Worm (Caenorhabditis elegans): Measurements from ENCODE around the gene cls-2.

cls-2 gene

DNA sequence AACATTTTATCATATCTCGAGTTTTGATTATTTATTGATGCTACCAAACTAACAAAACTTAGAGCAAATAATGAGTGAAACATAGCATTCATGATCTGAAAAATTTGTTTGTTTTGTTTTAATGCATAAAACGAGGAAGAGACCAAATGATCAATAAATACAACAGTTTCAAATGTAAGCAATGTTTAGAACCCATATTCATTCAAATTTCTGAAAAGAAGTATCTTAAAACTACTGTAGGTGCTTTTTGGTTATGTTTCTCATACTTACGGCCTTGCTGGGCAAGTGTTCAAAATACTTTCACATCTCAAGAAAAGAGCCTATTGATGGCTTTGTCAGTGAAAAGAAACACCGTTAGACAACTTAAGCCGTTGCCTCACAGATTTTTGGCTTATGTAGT lies 22.9 kb downstream of the cls-2 start, which contains the start of gene F02A9.1:
Gene F02A9.1, minus strand, starts transcription at position 101 of the 400 bp plus-strand sequence.
- TF ChIP-seq W03F9.2 (tag; optimal IDR thresholded peaks at IDR 0.05) (no peak), dao-5 (tag; optimal IDR thresholded peaks at IDR 0.05) (no peak), him-1 (tag; optimal IDR thresholded peaks at IDR 0.05) (no peak)

DNA sequence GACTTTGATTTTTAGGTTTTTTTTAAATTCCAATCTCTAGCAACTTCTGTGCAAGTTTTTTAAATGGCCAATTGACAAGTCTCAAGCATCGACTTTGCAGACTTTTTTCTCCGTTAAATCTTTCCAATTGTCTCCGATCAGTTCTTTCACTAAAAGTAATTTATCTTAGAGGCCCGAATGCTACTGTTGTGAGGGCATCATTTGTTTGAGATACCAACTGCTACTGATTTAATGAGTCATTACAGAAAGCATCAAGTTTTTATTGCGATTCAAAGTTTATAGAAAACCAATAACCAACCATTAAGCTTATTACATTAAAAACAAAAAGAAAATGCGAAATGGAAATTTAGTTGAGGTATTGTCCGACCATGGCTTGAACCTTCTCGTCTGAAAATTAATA lies 25.3 kb downstream of the cls-2 start:
- TF ChIP-seq dao-5 (tag; optimal IDR thresholded peaks at IDR 0.05) (no peak), W03F9.2 (tag; optimal IDR thresholded peaks at IDR 0.05) (no peak), him-1 (tag; optimal IDR thresholded peaks at IDR 0.05) (no peak)

DNA sequence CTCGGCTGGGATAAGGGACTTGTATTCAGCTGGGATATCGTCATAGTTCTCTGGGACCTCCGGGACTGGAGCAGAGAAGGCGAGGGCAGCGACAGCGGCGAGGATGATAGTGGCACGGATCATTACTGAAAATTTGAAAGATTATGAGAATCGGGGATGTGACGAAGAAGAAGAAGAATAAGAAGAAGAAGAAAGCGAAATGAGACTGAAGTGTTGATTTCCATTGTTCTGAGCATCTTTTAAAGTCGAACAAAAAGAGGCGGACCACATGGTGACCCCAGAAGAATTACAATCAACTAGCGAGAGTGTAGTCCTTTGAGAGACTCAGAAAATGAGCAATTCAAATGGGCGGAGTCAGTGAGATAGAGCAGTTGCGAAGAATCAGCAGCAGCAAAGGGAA lies 26.2 kb downstream of the cls-2 start, which contains the start of gene far-1:
Gene far-1, minus strand, starts transcription at position 125 of the 400 bp plus-strand sequence.
- TF ChIP-seq him-1 (tag; optimal IDR thresholded peaks at IDR 0.05) = no peak
- no peak for TF ChIP-seq W03F9.2 (tag; optimal IDR thresholded peaks at IDR 0.05)
- no peak for TF ChIP-seq dao-5 (tag; optimal IDR thresholded peaks at IDR 0.05)

DNA sequence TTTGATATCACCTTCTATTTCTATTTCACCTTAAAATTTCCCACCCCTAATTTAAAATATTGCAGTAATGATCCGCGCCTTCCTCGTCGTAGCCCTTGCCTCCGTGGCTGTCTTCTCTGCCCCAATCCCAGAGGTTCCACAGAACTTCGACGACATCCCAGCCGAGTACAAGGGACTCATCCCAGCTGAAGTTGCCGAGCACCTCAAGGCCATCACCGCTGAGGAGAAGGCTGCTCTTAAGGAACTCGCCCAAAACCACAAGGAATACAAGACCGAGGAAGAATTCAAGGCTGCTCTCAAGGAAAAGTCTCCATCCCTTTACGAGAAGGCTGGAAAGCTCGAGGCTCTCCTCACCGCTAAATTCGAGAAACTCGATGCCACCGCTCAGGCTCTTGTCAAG lies 26.9 kb downstream of the cls-2 start, which contains the start of gene far-2:
Gene far-2, plus strand, starts transcription at position 66 of the 400 bp plus-strand sequence.
- TF ChIP-seq him-1 (tag; optimal IDR thresholded peaks at IDR 0.05) = no peak
- no peak for TF ChIP-seq dao-5 (tag; optimal IDR thresholded peaks at IDR 0.05)
- no peak for TF ChIP-seq W03F9.2 (tag; optimal IDR thresholded peaks at IDR 0.05)

DNA sequence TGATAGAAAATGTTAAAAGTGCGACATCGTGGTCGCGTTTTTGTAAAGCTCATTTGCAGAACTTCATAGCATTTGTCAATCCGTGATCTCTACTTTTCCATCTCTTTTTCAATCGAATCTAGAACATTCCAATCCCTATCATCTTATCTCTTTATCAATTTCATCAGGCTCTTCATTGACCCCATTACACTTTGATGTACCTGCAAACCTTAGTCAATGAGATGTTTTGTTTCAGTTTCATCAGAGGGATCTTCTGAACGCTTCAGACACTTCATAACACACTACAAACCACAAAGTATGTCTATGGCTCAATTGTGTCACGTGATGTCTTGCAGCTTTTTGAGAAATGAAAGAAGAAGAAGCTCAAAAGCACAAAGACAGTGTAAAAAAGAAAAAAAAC lies 28.3 kb downstream of the cls-2 start:
- TF ChIP-seq dao-5 (tag; optimal IDR thresholded peaks at IDR 0.05) = no peak

DNA sequence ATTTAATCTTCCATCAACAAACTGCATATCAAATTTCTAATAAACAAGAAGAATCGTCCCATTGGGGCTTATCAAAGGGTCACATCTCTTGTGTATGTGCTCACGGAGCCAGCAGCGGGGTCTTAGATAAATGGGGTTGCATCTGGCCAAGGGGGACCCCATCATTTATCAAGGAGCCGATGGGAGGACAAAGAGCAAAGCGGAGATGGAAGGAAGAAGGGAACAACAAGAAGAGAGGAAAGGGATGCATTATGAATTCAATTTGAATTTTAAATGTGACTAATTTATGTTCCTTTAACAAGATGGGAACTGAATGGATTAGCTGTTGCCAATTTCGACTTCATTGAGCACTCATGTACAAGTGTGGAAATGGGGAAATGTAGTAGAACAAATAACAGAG lies 29.5 kb downstream of the cls-2 start:
- TF ChIP-seq him-1 (tag; optimal IDR thresholded peaks at IDR 0.05) (peak; percentile 17), dao-5 (tag; optimal IDR thresholded peaks at IDR 0.05) (no peak)

DNA sequence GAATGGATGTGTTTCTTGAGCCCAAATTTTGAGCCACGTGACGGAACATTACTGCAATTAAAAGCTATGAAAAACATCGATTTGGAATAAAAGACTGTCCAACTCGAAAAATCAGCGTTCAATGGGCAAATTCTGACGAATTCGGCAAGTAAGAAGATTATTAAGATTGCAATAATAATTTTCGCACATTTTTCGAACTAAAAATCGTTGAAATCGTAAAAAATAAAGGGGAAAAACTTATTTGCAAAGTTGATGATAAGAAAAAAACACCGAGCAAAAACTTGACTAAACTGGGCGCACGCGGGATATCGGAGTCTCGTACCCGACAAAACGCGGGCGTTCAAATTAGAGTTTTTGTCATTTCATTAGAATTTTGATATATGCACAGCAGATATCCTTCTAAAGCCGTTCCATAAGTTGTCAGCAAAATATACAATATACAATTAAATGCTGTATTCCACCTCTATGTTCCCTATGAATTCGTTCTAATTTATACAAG lies 34.5 kb downstream of the cls-2 start, which contains the start of the genes mccc-2 and mrpl-44:
Gene mccc-2, minus strand, starts transcription at position 51 of the 499 bp plus-strand sequence.
Gene mrpl-44, minus strand, starts transcription at position 51 of the 499 bp plus-strand sequence.
- no peak for TF ChIP-seq him-1 (tag; optimal IDR thresholded peaks at IDR 0.05)
- no peak for TF ChIP-seq W03F9.2 (tag; optimal IDR thresholded peaks at IDR 0.05)
- TF ChIP-seq dao-5 (tag; optimal IDR thresholded peaks at IDR 0.05) = no peak

DNA sequence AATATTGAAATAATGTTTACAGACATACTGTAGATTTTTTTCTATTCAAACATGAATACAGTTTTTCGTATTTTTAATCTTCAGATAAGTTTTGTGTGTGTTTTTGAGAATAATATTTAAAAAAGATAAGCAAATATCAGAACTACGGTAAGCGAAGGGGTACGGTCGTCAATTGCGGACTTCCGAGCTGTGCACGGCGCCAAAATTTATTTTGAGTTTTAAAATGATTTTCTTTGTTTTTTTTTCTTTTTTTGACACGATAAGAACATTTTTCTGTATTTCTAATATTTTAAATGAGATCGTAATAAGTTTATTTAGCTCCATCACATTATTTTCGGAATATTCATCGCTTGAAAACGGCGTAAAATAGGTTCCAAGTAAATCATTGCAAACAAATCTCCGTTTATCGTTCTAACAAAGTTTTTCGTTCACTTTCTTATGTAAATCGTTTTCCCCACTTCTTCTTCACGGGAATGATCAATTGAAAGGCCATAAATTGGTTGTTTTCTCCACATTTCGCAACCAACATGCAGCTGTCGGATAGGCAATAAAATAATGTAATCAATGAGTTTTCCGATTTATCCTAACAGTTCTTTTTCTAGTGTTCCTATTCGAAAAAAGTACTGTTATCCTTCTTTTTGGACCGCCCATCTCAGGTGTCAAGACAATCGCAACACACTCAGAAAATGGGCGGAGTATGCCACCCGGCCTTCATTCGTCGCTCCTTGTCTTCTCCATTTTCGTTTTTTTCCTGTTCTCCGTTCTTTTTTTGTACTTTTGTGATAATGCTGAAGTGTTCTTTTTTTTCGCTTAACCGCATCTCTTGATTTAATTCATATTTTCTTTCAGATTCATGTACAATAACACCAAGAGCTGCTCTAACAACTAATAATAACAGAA lies 36.8 kb downstream of the cls-2 start, which contains the start of gene glp-1:
Gene glp-1, plus strand, starts transcription at position 850 of the 900 bp plus-strand sequence.
- TF ChIP-seq W03F9.2 (tag; optimal IDR thresholded peaks at IDR 0.05) (no peak), him-1 (tag; optimal IDR thresholded peaks at IDR 0.05) (no peak), dao-5 (tag; optimal IDR thresholded peaks at IDR 0.05) (no peak)

DNA sequence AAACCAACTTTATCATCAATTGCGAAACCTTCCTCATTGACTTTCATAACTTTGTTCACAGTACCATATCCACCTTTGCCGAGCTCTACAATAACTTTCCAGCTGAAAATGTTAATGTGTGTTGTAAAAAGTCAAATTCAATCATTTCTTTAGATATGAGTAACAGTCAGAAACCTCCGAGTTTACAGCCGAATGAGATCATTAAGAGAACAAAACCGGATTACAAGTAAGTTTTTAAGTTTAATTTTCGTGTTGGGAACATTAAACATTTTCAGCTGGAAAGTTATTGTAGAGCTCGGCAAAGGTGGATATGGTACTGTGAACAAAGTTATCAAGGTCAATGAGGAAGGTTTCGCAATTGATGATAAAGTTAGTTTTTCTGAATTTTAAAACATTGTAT lies 46.4 kb downstream of the cls-2 start, which contains the start of gene ZK507.1:
Gene ZK507.1, minus strand, starts transcription at position 101 of the 400 bp plus-strand sequence.
- TF ChIP-seq W03F9.2 (tag; optimal IDR thresholded peaks at IDR 0.05) = no peak
- no peak for TF ChIP-seq dao-5 (tag; optimal IDR thresholded peaks at IDR 0.05)
- TF ChIP-seq him-1 (tag; optimal IDR thresholded peaks at IDR 0.05) = no peak

DNA sequence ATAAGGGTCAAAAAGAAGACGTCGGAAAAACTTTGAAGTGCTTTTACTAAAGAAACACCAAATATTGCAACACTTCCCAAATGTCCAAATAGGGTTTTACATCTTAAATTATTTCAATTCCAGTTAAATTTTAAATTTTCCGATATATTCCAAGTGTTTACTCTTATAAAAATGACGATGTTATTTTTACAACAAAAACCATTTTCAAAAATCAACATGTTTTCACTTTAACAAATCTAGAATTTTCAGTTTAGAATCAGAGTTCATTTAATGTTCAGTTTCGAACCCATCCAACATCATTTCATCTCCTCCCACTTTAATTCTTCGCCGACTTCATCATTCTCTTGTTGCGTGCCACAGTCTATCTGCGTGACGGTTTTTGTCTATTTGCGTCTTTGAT lies 48.8 kb downstream of the cls-2 start, which contains the start of gene dos-1:
Gene dos-1, plus strand, starts transcription at position 301 of the 400 bp plus-strand sequence.
- TF ChIP-seq him-1 (tag; optimal IDR thresholded peaks at IDR 0.05) (no peak), dao-5 (tag; optimal IDR thresholded peaks at IDR 0.05) (no peak), W03F9.2 (tag; optimal IDR thresholded peaks at IDR 0.05) (no peak)

DNA sequence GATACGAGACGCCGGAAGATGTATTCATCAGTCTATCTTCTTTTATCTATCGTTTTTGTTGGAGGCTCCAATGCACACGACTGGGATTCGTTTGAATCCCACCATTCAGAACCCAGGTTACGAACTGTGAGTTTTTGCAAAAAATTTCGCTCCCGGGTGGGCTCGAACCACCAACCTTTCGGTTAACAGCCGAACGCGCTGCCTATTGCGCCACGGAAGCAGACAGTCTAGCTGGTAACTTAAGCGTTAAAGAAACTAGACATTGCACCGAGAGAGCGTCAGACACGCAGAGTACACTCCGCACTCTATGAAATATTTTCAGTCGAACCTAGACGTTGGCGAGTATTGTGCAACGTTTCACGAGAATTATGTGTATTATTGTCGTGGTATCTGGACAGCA lies 49.2 kb downstream of the cls-2 start:
- TF ChIP-seq him-1 (tag; optimal IDR thresholded peaks at IDR 0.05) = peak; percentile 8
- TF ChIP-seq dao-5 (tag; optimal IDR thresholded peaks at IDR 0.05) = no peak

DNA sequence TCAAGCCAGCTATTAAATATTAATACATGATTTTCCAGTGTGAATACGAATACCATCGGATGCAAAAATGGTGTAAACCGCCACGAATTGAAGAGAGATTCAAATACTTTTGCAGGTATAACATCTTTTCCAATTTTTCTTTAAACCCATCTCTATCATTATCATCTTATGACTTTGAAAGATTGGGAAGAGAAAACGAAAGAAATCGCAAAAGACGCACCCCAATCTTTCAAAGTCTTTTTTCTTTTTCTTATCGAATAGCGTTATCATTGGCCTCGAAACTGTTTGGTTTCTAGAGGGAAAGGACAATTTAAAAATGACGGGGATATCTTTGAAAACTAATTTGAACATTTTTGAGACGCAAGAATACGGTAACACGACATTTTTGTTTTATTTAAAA lies 50.8 kb downstream of the cls-2 start:
- TF ChIP-seq dao-5 (tag; optimal IDR thresholded peaks at IDR 0.05) (no peak), W03F9.2 (tag; optimal IDR thresholded peaks at IDR 0.05) (no peak), him-1 (tag; optimal IDR thresholded peaks at IDR 0.05) (no peak)

Measured in whole organism, L4/young adult.